Worm (Caenorhabditis elegans): ENCODE data around the gene W09H1.3.

The W09H1.3 gene

ce11 chrII:13195706-13196417, 11.6 kb downstream of the W09H1.3 start:
- no peak for TF ChIP-seq pha-2 (tag; optimal IDR thresholded peaks at IDR 0.05)
- no peak for TF ChIP-seq pha-4 (tag; optimal IDR thresholded peaks at IDR 0.05)
- TF ChIP-seq ceh-9 (tag; optimal IDR thresholded peaks at IDR 0.05): no peak
- TF ChIP-seq ceh-31 (tag; optimal IDR thresholded peaks at IDR 0.05): no peak
- TF ChIP-seq ttx-3 (tag; optimal IDR thresholded peaks at IDR 0.05): no peak
- TF ChIP-seq ceh-22 (tag; optimal IDR thresholded peaks at IDR 0.05): no peak
- no peak for TF ChIP-seq tbx-7 (tag; optimal IDR thresholded peaks at IDR 0.05)
- no peak for TF ChIP-seq sox-4 (tag; optimal IDR thresholded peaks at IDR 0.05)
- TF ChIP-seq hlh-6 (tag; optimal IDR thresholded peaks at IDR 0.05): no peak
- TF ChIP-seq sdc-2 (tag; optimal IDR thresholded peaks at IDR 0.05): no peak
- no peak for TF ChIP-seq fkh-10 (GFP tag; optimal IDR thresholded peaks at IDR 0.05)
- no peak for TF ChIP-seq ceh-18 (tag; optimal IDR thresholded peaks at IDR 0.05)

- TF ChIP-seq nhr-11 (tag; optimal IDR thresholded peaks at IDR 0.05): no peak
- TF ChIP-seq T23F11.4 (GFP tag; optimal IDR thresholded peaks at IDR 0.05): no peak
- no peak for TF ChIP-seq ceh-6 (GFP tag; optimal IDR thresholded peaks at IDR 0.05)
- no peak for TF ChIP-seq mec-3 (tag; optimal IDR thresholded peaks at IDR 0.05; ENCODE audit: borderline replicate concordance)
- no peak for TF ChIP-seq tbx-2 (tag; optimal IDR thresholded peaks at IDR 0.05)
- TF ChIP-seq tbx-7 (tag; optimal IDR thresholded peaks at IDR 0.05): no peak
- TF ChIP-seq ceh-14 (tag; optimal IDR thresholded peaks at IDR 0.05): no peak
- TF ChIP-seq madf-2 (tag; optimal IDR thresholded peaks at IDR 0.05): no peak
- no peak for TF ChIP-seq ceh-19 (GFP tag; optimal IDR thresholded peaks at IDR 0.05)
- TF ChIP-seq ceh-18 (tag; optimal IDR thresholded peaks at IDR 0.05): no peak
- no peak for TF ChIP-seq sdc-2 (tag; optimal IDR thresholded peaks at IDR 0.05)
- TF ChIP-seq ztf-16 (tag; optimal IDR thresholded peaks at IDR 0.05): no peak
- TF ChIP-seq nhr-232 (tag; optimal IDR thresholded peaks at IDR 0.05): no peak
Observed at ce11 chrII:13196689-13197280, 12.6 kb downstream of the W09H1.3 start.

- TF ChIP-seq ceh-31 (tag; optimal IDR thresholded peaks at IDR 0.05) (peak; percentile 35), pha-2 (tag; optimal IDR thresholded peaks at IDR 0.05) (no peak), tbx-2 (tag; optimal IDR thresholded peaks at IDR 0.05) (peak; percentile 40)
Observed at ce11 chrII:13198845-13199244, 14.6 kb downstream of the W09H1.3 start.

ce11 chrII:13199674-13200215, 15.5 kb downstream of the W09H1.3 start, which contains the start of gene btf-1:
btf-1 (plus strand) TSS chrII:13200165.
- TF ChIP-seq C38D4.7 (GFP tag; optimal IDR thresholded peaks at IDR 0.05) (no peak), unc-55 (GFP tag; optimal IDR thresholded peaks at IDR 0.05) (no peak), npax-4 (tag; optimal IDR thresholded peaks at IDR 0.05) (peak; percentile 38), dmd-4 (tag; optimal IDR thresholded peaks at IDR 0.05; ENCODE audit: borderline replicate concordance) (no peak), zip-5 (tag; optimal IDR thresholded peaks at IDR 0.05) (peak; percentile 93), syd-9 (tag; optimal IDR thresholded peaks at IDR 0.05) (no peak), rnt-1 (tag; optimal IDR thresholded peaks at IDR 0.05) (peak; percentile 34), C08G9.2 (tag; optimal IDR thresholded peaks at IDR 0.05) (peak; percentile 82), elt-2 (tag; optimal IDR thresholded peaks at IDR 0.05) (peak; percentile 81), ama-1 (optimal IDR thresholded peaks at IDR 0.05) (peak; percentile 81), lin-11 (tag; optimal IDR thresholded peaks at IDR 0.05) (no peak), ceh-30 (tag; optimal IDR thresholded peaks at IDR 0.05) (no peak), ceh-19 (GFP tag; optimal IDR thresholded peaks at IDR 0.05) (peak; percentile 23), nhr-232 (tag; optimal IDR thresholded peaks at IDR 0.05) (no peak), K09A11.1 (tag; optimal IDR thresholded peaks at IDR 0.05; ENCODE audit: insufficient read depth) (no peak), nhr-11 (tag; optimal IDR thresholded peaks at IDR 0.05) (no peak), ahr-1 (tag; optimal IDR thresholded peaks at IDR 0.05) (peak; percentile 80), fkh-10 (GFP tag; optimal IDR thresholded peaks at IDR 0.05) (no peak), tbx-7 (tag; optimal IDR thresholded peaks at IDR 0.05) (peak; percentile 78), unc-42 (tag; optimal IDR thresholded peaks at IDR 0.05) (peak; percentile 19), ztf-16 (tag; optimal IDR thresholded peaks at IDR 0.05) (peak; percentile 71), Y22D7AL.16 (tag; optimal IDR thresholded peaks at IDR 0.05) (no peak), hlh-6 (tag; optimal IDR thresholded peaks at IDR 0.05) (no peak), pha-4 (tag; optimal IDR thresholded peaks at IDR 0.05) (no peak), sdc-2 (tag; optimal IDR thresholded peaks at IDR 0.05) (no peak), madf-2 (tag; optimal IDR thresholded peaks at IDR 0.05) (peak; percentile 35), ttx-3 (tag; optimal IDR thresholded peaks at IDR 0.05) (peak; percentile 34), dve-1 (tag; optimal IDR thresholded peaks at IDR 0.05) (no peak), unc-86 (tag; optimal IDR thresholded peaks at IDR 0.05) (peak; percentile 73), pax-1 (tag; optimal IDR thresholded peaks at IDR 0.05) (no peak), T23F11.4 (GFP tag; optimal IDR thresholded peaks at IDR 0.05) (peak; percentile 3), nfya-1 (tag; optimal IDR thresholded peaks at IDR 0.05) (peak; percentile 16), hlh-15 (tag; optimal IDR thresholded peaks at IDR 0.05) (peak; percentile 42)
